Worm (Caenorhabditis elegans) whole organism, L1 larva: ENCODE data around the gene frm-3.

Experiments used
- egl-27 ChIP-seq, 2 experiments: fragments of 150-350 bp in 1 of 2; sonication (generic microtip); optimal IDR thresholded peaks; 3 replicates each; lab custom pipeline; 2017 to 2018; ENCODE audit warnings: missing biosample characterization in 2 of 2, missing genetic modification characterization in 2 of 2, missing genetic modification reagents in 2 of 2
- hlh-17 ChIP-seq: fragments of 200-800 bp; sonication (Bioruptor generic); optimal IDR thresholded peaks from 2 replicates; lab custom pipeline; 2018; ENCODE audit warnings: missing genetic modification characterization, mild to moderate bottlenecking, missing compliant biosample characterization, moderate library complexity, borderline replicate concordance
- hlh-4 ChIP-seq: sonication (generic microtip); optimal IDR thresholded peaks from 2 replicates; lab custom pipeline; 2016; ENCODE audit warnings: mild to moderate bottlenecking, missing genetic modification characterization, missing compliant biosample characterization
- lin-15B ChIP-seq: fragments of 150-350 bp; sonication (generic microtip); optimal IDR thresholded peaks from 3 replicates; lab custom pipeline; 2014; ENCODE audit warnings: missing biosample characterization, missing genetic modification characterization
- lin-35 ChIP-seq, 2 experiments: fragments of 150-350 bp; optimal IDR thresholded peaks; 2 replicates each; lab custom pipeline; 2014; ENCODE audit warnings: missing biosample characterization in 2 of 2, missing genetic modification characterization in 2 of 2, missing genetic modification reagents in 2 of 2
- lsy-2 ChIP-seq, 2 experiments: fragments of 150-350 bp; optimal IDR thresholded peaks; 2 replicates each; lab custom pipeline; 2014; ENCODE audit warnings: missing biosample characterization in 2 of 2, missing genetic modification characterization in 2 of 2
- nhr-12 ChIP-seq: sonication (generic microtip); optimal IDR thresholded peaks from 2 replicates; lab custom pipeline; 2017; ENCODE audit warnings: missing biosample characterization, missing genetic modification characterization
- nhr-47 ChIP-seq: sonication (generic microtip); optimal IDR thresholded peaks from 2 replicates; lab custom pipeline; 2016; ENCODE audit warnings: mild to moderate bottlenecking, missing genetic modification characterization, moderate library complexity, missing compliant biosample characterization
- nhr-77 ChIP-seq: fragments of 150-350 bp; optimal IDR thresholded peaks from 2 replicates; lab custom pipeline; 2014; ENCODE audit warnings: missing biosample characterization, missing genetic modification characterization
- skn-1 ChIP-seq: fragments of 150-350 bp; optimal IDR thresholded peaks from 2 replicates; lab custom pipeline; 2014; ENCODE audit warnings: missing biosample characterization, missing genetic modification characterization
- snpc-4 ChIP-seq: fragments of 150-350 bp; optimal IDR thresholded peaks from 2 replicates; lab custom pipeline; 2014; ENCODE audit warnings: missing biosample characterization, missing genetic modification characterization
- sptf-1 ChIP-seq: fragments of 150-350 bp; optimal IDR thresholded peaks from 2 replicates; lab custom pipeline; 2014; ENCODE audit warnings: missing biosample characterization, missing genetic modification characterization
- tbx-2 ChIP-seq: sonication (generic microtip); optimal IDR thresholded peaks from 2 replicates; lab custom pipeline; 2016; ENCODE audit warnings: missing genetic modification characterization, missing compliant biosample characterization
- ztf-4 ChIP-seq: fragments of 150-350 bp; optimal IDR thresholded peaks from 2 replicates; lab custom pipeline; 2014; ENCODE audit warnings: missing biosample characterization, missing genetic modification characterization

DNA sequence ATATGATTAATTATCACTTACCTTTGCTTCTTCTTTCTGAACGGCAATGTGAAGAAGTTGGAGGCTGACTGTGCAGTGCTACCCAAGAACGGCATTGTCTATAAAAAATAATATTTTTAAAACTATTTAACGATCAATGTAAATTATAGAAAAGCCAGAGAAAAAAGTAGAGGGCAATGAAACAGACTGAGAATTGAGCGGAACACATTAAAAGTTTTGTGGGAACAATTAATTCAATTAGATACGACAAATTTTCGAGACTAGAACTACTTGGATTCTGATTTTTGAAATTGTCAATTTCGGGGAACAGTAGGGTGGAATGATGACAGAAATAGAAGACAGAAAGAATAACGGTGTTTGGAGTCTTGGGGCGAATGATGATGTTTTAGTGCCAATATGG lies 19.3 kb downstream of the frm-3 start, which contains the start of gene F52D10.2:
- TF ChIP-seq hlh-17 (GFP tag; lab: Kevin White, UChicago) (no peak), lin-35 (GFP tag; optimal IDR thresholded peaks at IDR 0.05; lab: Kevin White, UChicago) (no peak), nhr-77 (tag; lab: Kevin White, UChicago) (no peak), snpc-4 (tag; lab: Kevin White, UChicago) (no peak), egl-27 (tag; optimal IDR thresholded peaks at IDR 0.05; lab: Kevin White, UChicago) (no peak), tbx-2 (tag; lab: Kevin White, UChicago) (no peak), nhr-47 (tag; lab: Kevin White, UChicago) (no peak), nhr-12 (tag; lab: Kevin White, UChicago) (no peak), ztf-4 (tag; lab: Kevin White, UChicago) (no peak), hlh-4 (tag; lab: Kevin White, UChicago) (no peak), sptf-1 (tag; lab: Kevin White, UChicago) (no peak), skn-1 (tag; lab: Kevin White, UChicago) (no peak), lsy-2 (tag; optimal IDR thresholded peaks at IDR 0.05; lab: Kevin White, UChicago) (no peak), lin-15B (tag; lab: Kevin White, UChicago) (no peak)
